Worm (Caenorhabditis elegans) whole organism, L4 larva: ENCODE measurements around the gene C28G1.2.

Experiments
- F49E8.2 ChIP-seq: sonication (generic microtip); optimal IDR thresholded peaks from 2 replicates; lab custom pipeline; 2016; ENCODE audit warnings: missing compliant biosample characterization, mild to moderate bottlenecking, missing genetic modification characterization, borderline replicate concordance
- T20F7.1 ChIP-seq: fragments of 200-800 bp; sonication (Bioruptor generic); optimal IDR thresholded peaks from 2 replicates; lab custom pipeline; 2018; ENCODE audit warnings: mild to moderate bottlenecking, missing genetic modification characterization, missing compliant biosample characterization
- egl-43 ChIP-seq: fragments of 200-800 bp; sonication (Bioruptor generic); IDR thresholded peaks from 2 replicates; pipeline ENCODE4 v1.3.6; 2022; ENCODE audit warnings: missing genetic modification reagents, missing genetic modification characterization, missing compliant biosample characterization
- pha-4 ChIP-seq, 2 experiments: fragments of 150-350 bp in 1 of 2; fragments of 200-800 bp in 1 of 2; sonication (Bioruptor generic) in 1 of 2; IDR thresholded peaks in 1 of 2; optimal IDR thresholded peaks in 1 of 2; 2 replicates each; pipeline versions ENCODE4 v1.3.6 to Lab custom; 2014 to 2022; ENCODE audit warnings: missing genetic modification characterization in 2 of 2, missing genetic modification reagents in 2 of 2, missing biosample characterization in 1 of 2, missing compliant biosample characterization in 1 of 2

- TF ChIP-seq T20F7.1: no peak
- TF ChIP-seq pha-4 (GFP tag; IDR thresholded peaks at IDR 0.05; lab: Robert Waterston, UW): no peak
- no peak for TF ChIP-seq pha-4 (tag; optimal IDR thresholded peaks at IDR 0.05; lab: Kevin White, UChicago)
- TF ChIP-seq F49E8.2 (tag; lab: Kevin White, UChicago): no peak
- TF ChIP-seq egl-43 (GFP tag; lab: Robert Waterston, UW): no peak
Measured at ce11 chrX:8878709-8879108, 42.9 kb downstream of the C28G1.2 start.
